Worm (Caenorhabditis elegans): ENCODE measurements around the gene acbp-7.
A peak's percentile ranks its signal among the peaks of the same experiment; 100 is the strongest.

- TF ChIP-seq T26A5.8 (tag; optimal IDR thresholded peaks at IDR 0.05) (no peak), lin-54 (GFP tag; optimal IDR thresholded peaks at IDR 0.05) (peak; percentile 21)
These were observed 12.6 kb downstream of the acbp-7 start, which contains the start of gene F26A1.1 for ce11 chrIII:4850139-4850538.
